Worm (Caenorhabditis elegans) whole organism, L1 larva: ENCODE measurements around the gene W04H10.6.

Experiments
- ceh-8 ChIP-seq: fragments of 200-800 bp; sonication (Bioruptor generic); optimal IDR thresholded peaks from 2 replicates; lab custom pipeline; 2018; ENCODE audit warnings: mild to moderate bottlenecking, missing genetic modification characterization, moderate library complexity, missing compliant biosample characterization
- lin-15B ChIP-seq: fragments of 150-350 bp; sonication (generic microtip); optimal IDR thresholded peaks from 3 replicates; lab custom pipeline; 2014; ENCODE audit warnings: missing biosample characterization, missing genetic modification characterization
- nhr-237 ChIP-seq: fragments of 150-350 bp; optimal IDR thresholded peaks from 2 replicates; lab custom pipeline; 2014; ENCODE audit warnings: missing biosample characterization, missing genetic modification characterization
- snu-23 ChIP-seq: sonication (generic microtip); optimal IDR thresholded peaks from 2 replicates; lab custom pipeline; 2016; ENCODE audit warnings: missing genetic modification characterization, missing compliant biosample characterization
- tbx-2 ChIP-seq: sonication (generic microtip); optimal IDR thresholded peaks from 2 replicates; lab custom pipeline; 2016; ENCODE audit warnings: missing genetic modification characterization, missing compliant biosample characterization
- ztf-4 ChIP-seq: fragments of 150-350 bp; optimal IDR thresholded peaks from 2 replicates; lab custom pipeline; 2014; ENCODE audit warnings: missing biosample characterization, missing genetic modification characterization

DNA sequence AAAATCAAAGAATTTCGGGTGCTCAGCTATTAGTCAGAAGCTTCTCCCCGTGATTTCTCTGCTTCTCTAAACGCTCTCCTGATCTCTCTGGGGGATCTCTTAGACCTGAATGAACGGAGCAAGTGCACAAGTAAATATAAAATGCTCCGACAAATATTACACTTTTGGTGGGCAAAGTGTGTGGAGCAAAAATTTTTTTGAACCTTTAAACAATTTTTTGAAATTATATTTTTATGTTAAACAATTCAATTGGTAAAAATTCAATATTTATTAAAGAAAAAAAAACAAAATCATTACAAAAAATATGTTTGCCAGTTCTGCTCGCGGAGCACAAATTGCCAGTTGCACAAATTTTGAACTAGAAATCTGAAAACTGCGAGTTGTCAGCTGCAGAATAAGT is 31.2 kb upstream of the W04H10.6 start, which contains the start of gene K07E8.6:
- no peak for TF ChIP-seq lin-15B
- no peak for TF ChIP-seq snu-23
- no peak for TF ChIP-seq tbx-2 (tag; lab: Kevin White, UChicago)
- no peak for TF ChIP-seq nhr-237 (tag; lab: Kevin White, UChicago)
- no peak for TF ChIP-seq ceh-8
- no peak for TF ChIP-seq ztf-4 (tag; lab: Kevin White, UChicago)
